Fruit fly (Drosophila melanogaster): ENCODE results near the gene Cyp4d2.
A peak's percentile ranks its signal among the peaks of the same experiment; 100 is the strongest.

Gene Cyp4d2

DNA sequence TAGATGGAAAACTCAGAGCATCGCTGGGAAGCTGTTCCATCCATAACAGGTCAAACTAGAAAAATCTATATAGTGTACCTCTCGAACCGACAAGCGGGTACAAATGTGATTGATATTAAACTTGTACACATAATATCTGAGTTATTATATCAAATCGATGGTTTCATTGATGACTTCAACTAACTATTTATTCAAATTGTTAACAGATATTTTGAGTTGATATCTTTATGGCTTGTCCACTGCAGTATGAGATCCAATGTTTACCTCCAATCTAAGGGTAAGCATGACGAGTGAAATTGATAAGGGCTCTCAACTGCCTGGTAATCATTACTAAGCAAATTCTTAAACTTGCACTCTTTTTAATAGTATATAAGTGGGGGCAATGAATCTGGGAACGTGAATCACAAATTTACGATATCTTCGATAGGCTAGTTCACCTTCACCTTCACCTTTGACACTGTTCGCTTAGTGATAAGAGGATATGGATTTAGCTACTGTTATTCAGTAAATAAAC is at the start of gene Cyp4d2:
Cyp4d2 (plus strand) TSS at position 51 of the 514 bp plus-strand sequence.
- no peak for TF ChIP-seq noc (tag; optimal IDR thresholded peaks at IDR 0.05)

- TF ChIP-seq noc (tag; optimal IDR thresholded peaks at IDR 0.05), result no peak
Measured at dm6 chrX:2134226-2134880, 41.5 kb upstream of the Cyp4d2 start.

dm6 chrX:2134965-2135758 is 40.6 kb upstream of the Cyp4d2 start:
- TF ChIP-seq noc (tag; optimal IDR thresholded peaks at IDR 0.05), result peak; percentile 90

- TF ChIP-seq noc (tag; optimal IDR thresholded peaks at IDR 0.05), result peak; percentile 66
Measured at dm6 chrX:2135868-2136787, 39.7 kb upstream of the Cyp4d2 start.

DNA sequence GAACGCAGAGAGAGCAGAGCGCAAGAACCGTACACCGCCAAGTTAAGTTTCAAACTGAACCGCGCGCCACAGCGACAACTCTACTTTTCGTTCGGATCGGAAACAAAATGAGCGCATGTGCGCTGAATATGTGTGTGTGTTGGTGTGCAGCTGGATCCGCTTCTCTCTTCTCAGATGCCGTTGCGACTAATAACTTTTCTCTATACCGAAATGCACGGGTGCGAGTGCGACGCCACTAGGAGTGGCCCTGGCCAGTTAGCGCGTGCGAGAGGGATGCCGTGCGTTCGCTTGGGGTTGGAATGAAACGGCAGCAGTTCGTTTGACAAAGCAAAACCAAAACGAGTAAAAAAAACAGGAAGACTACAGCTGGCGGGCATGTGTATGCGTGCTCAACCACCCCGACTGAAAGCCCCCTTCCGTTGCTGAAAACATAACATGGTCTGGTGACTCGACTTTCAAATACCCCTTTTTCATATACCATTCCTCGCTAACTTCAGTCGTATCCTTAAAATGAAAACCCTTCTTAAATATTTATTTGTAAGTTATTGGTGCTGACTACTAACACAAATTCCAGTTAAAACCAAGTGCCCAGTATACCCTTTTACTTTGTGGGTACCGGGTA is 38.9 kb upstream of the Cyp4d2 start:
- TF ChIP-seq noc (tag; optimal IDR thresholded peaks at IDR 0.05), result peak; percentile 100

DNA sequence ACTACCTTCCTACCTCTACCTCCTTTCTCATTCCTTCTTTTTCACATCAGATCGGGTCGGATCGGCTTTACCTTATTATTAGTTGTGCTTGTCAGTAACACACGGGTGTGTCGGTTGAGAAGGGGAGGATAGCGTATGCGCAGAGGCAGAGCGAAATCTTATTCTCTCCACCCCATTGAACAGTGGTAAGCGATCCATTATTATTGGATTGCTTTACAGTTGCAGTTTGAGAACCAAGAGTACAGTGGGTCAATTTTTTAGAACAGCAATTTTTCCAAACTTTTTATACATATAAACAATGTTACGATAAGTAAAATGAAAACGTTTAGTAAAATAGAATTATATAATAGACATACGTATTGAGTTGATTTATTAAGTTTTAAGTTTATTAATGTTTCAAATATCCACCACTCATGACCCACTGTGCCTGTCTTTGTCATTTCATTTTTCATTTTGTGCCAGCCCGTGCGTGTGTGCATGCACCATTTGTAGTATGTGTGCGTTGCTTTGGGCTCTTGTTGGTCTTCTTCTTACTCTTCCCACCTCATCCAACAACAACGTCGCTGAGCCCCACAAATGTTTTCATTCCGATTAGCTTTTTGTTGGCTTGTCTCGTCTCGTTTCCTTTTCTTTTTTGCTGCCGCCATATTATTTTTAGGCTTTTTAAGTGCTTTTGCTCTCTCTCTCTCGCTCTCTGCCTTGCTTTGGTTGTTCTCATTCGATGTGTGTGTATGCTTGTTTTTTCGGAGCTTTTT is 38.0 kb upstream of the Cyp4d2 start:
- TF ChIP-seq noc (tag; optimal IDR thresholded peaks at IDR 0.05), result peak; percentile 99

DNA sequence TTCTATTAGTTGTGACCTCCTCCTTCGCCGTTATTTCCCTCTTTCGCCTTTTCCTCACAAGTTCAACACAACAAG is 37.6 kb upstream of the Cyp4d2 start, which contains the start of gene ph-p:
ph-p (minus strand) TSS at position 30 of the 75 bp plus-strand sequence.
- TF ChIP-seq noc (tag; optimal IDR thresholded peaks at IDR 0.05), result no peak

dm6 chrX:2138417-2138816 is 37.4 kb upstream of the Cyp4d2 start:
- TF ChIP-seq noc (tag; optimal IDR thresholded peaks at IDR 0.05), result no peak

dm6 chrX:2139610-2140009 is 36.2 kb upstream of the Cyp4d2 start:
- no peak for TF ChIP-seq noc (tag; optimal IDR thresholded peaks at IDR 0.05)

DNA sequence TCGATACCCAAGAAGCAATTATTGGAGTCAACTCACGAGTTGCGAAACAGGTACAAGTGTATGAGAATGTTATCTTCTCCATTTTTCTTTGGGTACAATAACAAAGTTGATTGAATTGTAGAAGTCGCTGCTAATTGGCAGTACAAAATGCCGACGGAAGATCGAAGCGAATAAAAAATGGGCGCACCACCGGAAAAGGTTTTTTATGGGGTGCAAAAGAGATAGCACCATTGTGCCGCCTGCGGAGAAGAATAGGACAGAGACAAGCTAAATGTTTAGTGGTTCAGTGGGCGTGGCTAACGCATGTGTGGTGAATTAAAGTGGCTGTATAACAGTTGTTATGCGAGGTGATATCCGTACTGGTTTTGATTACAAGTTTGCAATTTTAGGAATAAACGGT is 35.3 kb upstream of the Cyp4d2 start:
- no peak for TF ChIP-seq noc (tag; optimal IDR thresholded peaks at IDR 0.05)

DNA sequence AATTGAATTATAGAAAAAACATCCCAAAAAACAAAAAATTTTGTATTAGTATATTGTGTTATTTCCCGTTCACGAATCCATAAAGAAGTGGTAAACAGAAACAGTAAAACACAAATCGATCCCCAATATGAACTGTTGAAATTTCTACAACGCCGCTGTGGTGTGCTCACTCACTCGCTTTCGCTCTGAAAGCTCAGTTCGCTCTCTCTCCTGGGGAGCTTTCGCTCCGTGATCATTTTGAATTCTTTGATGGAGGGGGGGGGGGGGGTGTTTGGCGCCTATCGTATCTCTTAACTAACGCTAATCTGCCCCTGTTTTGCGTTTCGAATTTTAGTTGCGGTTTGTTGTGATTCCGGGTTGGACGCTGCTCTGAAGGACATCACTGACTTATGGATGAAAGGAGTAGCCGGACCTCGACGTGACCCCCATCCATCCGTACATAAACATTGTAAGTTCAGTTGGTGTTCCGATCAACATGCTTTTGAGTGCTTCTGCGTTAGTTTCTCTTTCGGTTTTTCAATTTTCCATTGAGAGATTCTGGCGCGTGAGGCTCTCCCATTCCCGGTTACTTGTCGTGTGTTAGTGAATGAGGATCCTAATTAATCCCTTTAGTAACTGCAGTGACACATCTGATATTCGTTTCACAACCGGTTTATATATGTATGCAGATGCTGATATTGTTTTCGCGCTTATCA is 34.5 kb upstream of the Cyp4d2 start, which contains the start of gene D2hgdh:
D2hgdh (plus strand) TSS at position 331 of the 695 bp plus-strand sequence.
- no peak for TF ChIP-seq noc (tag; optimal IDR thresholded peaks at IDR 0.05)

- peak; percentile 82 for TF ChIP-seq noc (tag; optimal IDR thresholded peaks at IDR 0.05)
Measured at dm6 chrX:2141854-2142216, 34.0 kb upstream of the Cyp4d2 start.

DNA sequence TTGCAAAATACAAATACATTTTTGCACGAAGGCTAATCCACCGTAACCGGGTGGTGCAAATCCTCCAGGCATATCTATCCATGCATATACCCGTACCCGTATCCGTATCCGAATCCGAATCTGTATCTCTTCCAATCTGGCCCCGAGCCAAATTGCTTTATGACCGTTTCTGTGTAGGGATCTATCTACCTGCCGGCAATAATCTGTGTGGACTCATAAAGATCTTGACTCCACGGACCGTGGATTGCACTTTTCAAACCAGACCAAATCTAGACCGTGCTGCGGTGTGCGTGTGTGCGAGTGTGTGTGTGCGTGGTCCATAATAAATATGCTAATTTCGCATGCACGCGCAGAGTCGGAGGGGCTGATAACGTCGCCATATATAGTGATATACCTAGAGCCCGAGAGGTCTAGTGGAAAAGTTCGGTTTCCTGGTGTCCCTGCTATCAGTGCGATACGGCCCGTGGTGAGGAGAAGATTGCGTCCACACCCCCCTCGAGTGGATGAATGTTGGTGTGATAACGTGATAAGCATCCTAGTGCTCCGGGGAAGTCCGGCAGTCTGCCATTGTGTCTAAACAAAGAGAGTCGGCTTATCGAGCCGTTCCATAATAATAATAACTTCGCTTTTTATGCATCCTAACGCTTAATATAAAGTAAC is 33.4 kb upstream of the Cyp4d2 start:
- peak; percentile 8 for TF ChIP-seq noc (tag; optimal IDR thresholded peaks at IDR 0.05)

DNA sequence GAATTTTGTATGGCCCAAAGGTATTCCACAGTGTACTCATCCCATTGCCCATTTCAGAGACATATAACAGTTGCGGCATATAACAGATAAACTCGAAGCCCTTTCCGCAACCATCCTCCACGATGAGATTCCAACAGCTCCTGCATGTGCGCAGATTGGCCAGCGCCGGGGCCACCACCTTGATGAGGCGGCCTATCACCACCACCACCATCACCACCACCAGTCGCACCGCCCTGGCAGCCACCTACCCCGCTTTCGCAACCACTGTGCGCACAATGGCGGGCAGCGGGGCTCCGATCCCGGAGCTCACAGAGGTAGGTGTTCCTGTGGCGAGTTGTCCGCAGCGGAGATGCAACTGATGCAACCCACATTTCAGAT is 32.9 kb upstream of the Cyp4d2 start:
- no peak for TF ChIP-seq noc (tag; optimal IDR thresholded peaks at IDR 0.05)
